Worm (Caenorhabditis elegans) whole organism, late embryonic: ENCODE measurements around the gene pqn-54.

ENCODE experiments used
- C08G9.2 ChIP-seq: sonication (generic microtip); optimal IDR thresholded peaks from 2 replicates; lab custom pipeline; 2016; ENCODE audit warnings: mild to moderate bottlenecking, missing genetic modification characterization, moderate library complexity, missing compliant biosample characterization
- C38D4.7 ChIP-seq: fragments of 200-800 bp; sonication (Bioruptor generic); optimal IDR thresholded peaks from 2 replicates; lab custom pipeline; 2018; ENCODE audit warnings: mild to moderate bottlenecking, missing genetic modification characterization, moderate library complexity, missing compliant biosample characterization
- K09A11.1 ChIP-seq: sonication (generic microtip); optimal IDR thresholded peaks from 2 replicates; lab custom pipeline; 2017; ENCODE audit warnings: antibody characterized with exemption, mild to moderate bottlenecking, missing genetic modification characterization, missing compliant biosample characterization; ENCODE audit not compliant: insufficient read depth
- T23F11.4 ChIP-seq: fragments of 200-800 bp; sonication (Bioruptor generic); optimal IDR thresholded peaks from 2 replicates; lab custom pipeline; 2018; ENCODE audit warnings: mild to moderate bottlenecking, missing genetic modification characterization, missing compliant biosample characterization
- Y22D7AL.16 ChIP-seq: sonication (generic microtip); optimal IDR thresholded peaks from 2 replicates; lab custom pipeline; 2016; ENCODE audit warnings: missing genetic modification characterization, missing compliant biosample characterization
- ahr-1 ChIP-seq: sonication (generic microtip); optimal IDR thresholded peaks from 2 replicates; lab custom pipeline; 2016; ENCODE audit warnings: missing genetic modification characterization, missing compliant biosample characterization
- ama-1 ChIP-seq: fragments of 150-350 bp; optimal IDR thresholded peaks from 2 replicates; lab custom pipeline; 2014
- ceh-14 ChIP-seq: sonication (generic microtip); optimal IDR thresholded peaks from 2 replicates; lab custom pipeline; 2016; ENCODE audit warnings: missing genotype, missing genetic modification characterization, missing compliant biosample characterization
- ceh-18 ChIP-seq: sonication (generic microtip); optimal IDR thresholded peaks from 2 replicates; lab custom pipeline; 2016; ENCODE audit warnings: missing genetic modification characterization, missing compliant biosample characterization
- ceh-19 ChIP-seq: fragments of 200-800 bp; sonication (Bioruptor generic); optimal IDR thresholded peaks from 2 replicates; lab custom pipeline; 2018; ENCODE audit warnings: mild to moderate bottlenecking, missing genetic modification characterization, missing compliant biosample characterization
- ceh-30 ChIP-seq: fragments of 150-350 bp; optimal IDR thresholded peaks from 2 replicates; lab custom pipeline; 2014; ENCODE audit warnings: missing biosample characterization, missing genetic modification characterization
- ceh-31 ChIP-seq: sonication (generic microtip); optimal IDR thresholded peaks from 2 replicates; lab custom pipeline; 2016; ENCODE audit warnings: missing genetic modification characterization, missing compliant biosample characterization
- ceh-45 ChIP-seq: fragments of 200-800 bp; sonication (Bioruptor generic); IDR thresholded peaks from 2 replicates; pipeline ENCODE4 v1.3.6; 2022; ENCODE audit warnings: missing genetic modification reagents, missing genetic modification characterization, missing compliant biosample characterization
- ceh-48 ChIP-seq: sonication (generic microtip); optimal IDR thresholded peaks from 2 replicates; lab custom pipeline; 2016; ENCODE audit warnings: missing genetic modification characterization, inconsistent platforms, missing compliant biosample characterization
- che-1 ChIP-seq: sonication (generic microtip); optimal IDR thresholded peaks from 2 replicates; lab custom pipeline; 2016; ENCODE audit warnings: mild to moderate bottlenecking, missing genetic modification characterization, missing compliant biosample characterization
- elt-4 ChIP-seq: sonication (generic microtip); optimal IDR thresholded peaks from 2 replicates; lab custom pipeline; 2016; ENCODE audit warnings: missing genetic modification characterization, missing compliant biosample characterization
- ets-4 ChIP-seq: sonication (generic microtip); optimal IDR thresholded peaks from 2 replicates; lab custom pipeline; 2016; ENCODE audit warnings: missing genetic modification characterization, missing compliant biosample characterization
- eyg-1 ChIP-seq: sonication (generic microtip); optimal IDR thresholded peaks from 2 replicates; lab custom pipeline; 2016; ENCODE audit warnings: missing genotype, missing genetic modification characterization, missing compliant biosample characterization
- fax-1 ChIP-seq: sonication (generic microtip); optimal IDR thresholded peaks from 2 replicates; lab custom pipeline; 2016; ENCODE audit warnings: missing genotype, missing genetic modification characterization, missing compliant biosample characterization
- gmeb-2 ChIP-seq: sonication (generic microtip); optimal IDR thresholded peaks from 2 replicates; lab custom pipeline; 2016; ENCODE audit warnings: missing genetic modification characterization, inconsistent platforms, missing compliant biosample characterization
- hlh-13 ChIP-seq: fragments of 200-800 bp; sonication (Bioruptor generic); optimal IDR thresholded peaks from 2 replicates; lab custom pipeline; 2018; ENCODE audit warnings: mild to moderate bottlenecking, missing genetic modification characterization, missing compliant biosample characterization
- hlh-15 ChIP-seq: sonication (generic microtip); optimal IDR thresholded peaks from 2 replicates; lab custom pipeline; 2016; ENCODE audit warnings: missing genetic modification characterization, missing compliant biosample characterization
- hlh-30 ChIP-seq: sonication (generic microtip); optimal IDR thresholded peaks from 2 replicates; lab custom pipeline; 2017; ENCODE audit warnings: antibody characterized with exemption, missing genetic modification characterization, missing compliant biosample characterization; ENCODE audit not compliant: insufficient read depth
- hlh-8 ChIP-seq: sonication (generic microtip); optimal IDR thresholded peaks from 2 replicates; lab custom pipeline; 2016; ENCODE audit warnings: missing genotype, missing genetic modification characterization, missing compliant biosample characterization
- lim-6 ChIP-seq: sonication (generic microtip); optimal IDR thresholded peaks from 2 replicates; lab custom pipeline; 2016; ENCODE audit warnings: missing genetic modification characterization, missing compliant biosample characterization
- madf-2 ChIP-seq: sonication (generic microtip); optimal IDR thresholded peaks from 2 replicates; lab custom pipeline; 2017; ENCODE audit warnings: missing genetic modification characterization, missing compliant biosample characterization
- mec-3 ChIP-seq: sonication (generic microtip); optimal IDR thresholded peaks from 2 replicates; lab custom pipeline; 2016; ENCODE audit warnings: borderline replicate concordance, missing genetic modification characterization, missing compliant biosample characterization
- nhr-11 ChIP-seq: fragments of 150-350 bp; optimal IDR thresholded peaks from 2 replicates; lab custom pipeline; 2014; ENCODE audit warnings: missing biosample characterization, missing genetic modification characterization
- nhr-232 ChIP-seq: sonication (generic microtip); optimal IDR thresholded peaks from 2 replicates; lab custom pipeline; 2016; ENCODE audit warnings: missing genetic modification characterization, missing compliant biosample characterization
- odd-2 ChIP-seq: sonication (generic microtip); optimal IDR thresholded peaks from 2 replicates; lab custom pipeline; 2017; ENCODE audit warnings: antibody characterized with exemption, mild to moderate bottlenecking, missing genetic modification characterization, missing compliant biosample characterization
- pag-3 ChIP-seq: sonication (generic microtip); optimal IDR thresholded peaks from 2 replicates; lab custom pipeline; 2016; ENCODE audit warnings: missing compliant biosample characterization, missing genetic modification characterization, borderline replicate concordance
- pax-1 ChIP-seq: fragments of 150-350 bp; optimal IDR thresholded peaks from 2 replicates; lab custom pipeline; 2014; ENCODE audit warnings: missing biosample characterization, missing genetic modification characterization
- pha-2 ChIP-seq: sonication (generic microtip); optimal IDR thresholded peaks from 2 replicates; lab custom pipeline; 2017; ENCODE audit warnings: mild to moderate bottlenecking, missing genetic modification characterization, missing compliant biosample characterization
- pros-1 ChIP-seq: fragments of 150-350 bp; optimal IDR thresholded peaks from 2 replicates; lab custom pipeline; 2014; ENCODE audit warnings: missing biosample characterization, missing genetic modification reagents, missing genetic modification characterization
- ref-2 ChIP-seq: sonication (generic microtip); optimal IDR thresholded peaks from 2 replicates; lab custom pipeline; 2016; ENCODE audit warnings: missing genetic modification characterization, missing compliant biosample characterization
- rnt-1 ChIP-seq: sonication (generic microtip); optimal IDR thresholded peaks from 2 replicates; lab custom pipeline; 2016; ENCODE audit warnings: missing genetic modification characterization, missing compliant biosample characterization
- sox-2 ChIP-seq: fragments of 200-800 bp; sonication (Bioruptor generic); IDR thresholded peaks from 2 replicates; pipeline ENCODE4 v1.3.6; 2022; ENCODE audit warnings: missing genetic modification reagents, missing genetic modification characterization, missing compliant biosample characterization
- sox-4 ChIP-seq: sonication (generic microtip); optimal IDR thresholded peaks from 2 replicates; lab custom pipeline; 2017; ENCODE audit warnings: mild to moderate bottlenecking, missing genetic modification characterization, inconsistent platforms, missing compliant biosample characterization
- tbx-2 ChIP-seq: sonication (generic microtip); optimal IDR thresholded peaks from 2 replicates; lab custom pipeline; 2016; ENCODE audit warnings: missing genetic modification characterization, missing compliant biosample characterization
- tbx-7 ChIP-seq: sonication (generic microtip); optimal IDR thresholded peaks from 2 replicates; lab custom pipeline; 2016; ENCODE audit warnings: missing genotype, missing genetic modification characterization, missing compliant biosample characterization
- ttx-3 ChIP-seq: sonication (generic microtip); optimal IDR thresholded peaks from 2 replicates; lab custom pipeline; 2016; ENCODE audit warnings: missing genetic modification reagents, missing genetic modification characterization, missing compliant biosample characterization
- unc-3 ChIP-seq, 2 experiments: fragments of 200-800 bp in 1 of 2; sonication (Bioruptor generic) in 1 of 2; sonication (generic microtip) in 1 of 2; conservative IDR thresholded peaks in 1 of 2; optimal IDR thresholded peaks in 1 of 2; 2 replicates each; pipeline versions ENCODE4 v1.3.6 to Lab custom; 2016 to 2022; ENCODE audit warnings: missing compliant biosample characterization in 2 of 2, missing genetic modification characterization in 2 of 2, missing genetic modification reagents in 1 of 2
- unc-55 ChIP-seq: sonication (generic microtip); optimal IDR thresholded peaks from 2 replicates; lab custom pipeline; 2017; ENCODE audit warnings: missing biosample characterization, missing genetic modification reagents, missing genetic modification characterization
- unc-86 ChIP-seq: sonication (generic microtip); optimal IDR thresholded peaks from 2 replicates; lab custom pipeline; 2016; ENCODE audit warnings: missing genetic modification characterization, missing compliant biosample characterization
- zip-5 ChIP-seq: sonication (generic microtip); optimal IDR thresholded peaks from 2 replicates; lab custom pipeline; 2016; ENCODE audit warnings: missing genetic modification characterization, missing compliant biosample characterization
- ztf-16 ChIP-seq: sonication (generic microtip); optimal IDR thresholded peaks from 2 replicates; lab custom pipeline; 2017; ENCODE audit warnings: missing genetic modification characterization, missing compliant biosample characterization

pqn-54 gene

ce11 chrV:1471977-1472376 lies 7.2 kb downstream of the pqn-54 start:
- no peak for TF ChIP-seq ama-1
- TF ChIP-seq odd-2 (tag; lab: Kevin White, UChicago): no peak
- TF ChIP-seq ceh-14 (tag; lab: Kevin White, UChicago): no peak
- TF ChIP-seq fax-1 (tag; lab: Kevin White, UChicago): no peak
- no peak for TF ChIP-seq lim-6
- no peak for TF ChIP-seq hlh-8
- no peak for TF ChIP-seq ceh-45 (GFP tag; lab: Robert Waterston, UW)
- no peak for TF ChIP-seq K09A11.1
- no peak for TF ChIP-seq unc-86
- no peak for TF ChIP-seq pha-2 (tag; lab: Kevin White, UChicago)
- TF ChIP-seq unc-3 (GFP tag; conservative IDR thresholded peaks at IDR 0.05; lab: Robert Waterston, UW): no peak
- TF ChIP-seq unc-3 (tag; optimal IDR thresholded peaks at IDR 0.05; lab: Kevin White, UChicago): no peak
- no peak for TF ChIP-seq ztf-16 (tag; lab: Kevin White, UChicago)
- no peak for TF ChIP-seq ceh-48 (tag; lab: Kevin White, UChicago)
- TF ChIP-seq ceh-19 (GFP tag; lab: Kevin White, UChicago): no peak
- TF ChIP-seq ceh-31 (tag; lab: Kevin White, UChicago): no peak
- no peak for TF ChIP-seq tbx-7 (tag; lab: Kevin White, UChicago)
- TF ChIP-seq C38D4.7: no peak
- TF ChIP-seq ref-2 (tag; lab: Kevin White, UChicago): no peak
- TF ChIP-seq Y22D7AL.16 (tag; lab: Kevin White, UChicago): no peak
- TF ChIP-seq rnt-1 (tag; lab: Kevin White, UChicago): no peak

DNA sequence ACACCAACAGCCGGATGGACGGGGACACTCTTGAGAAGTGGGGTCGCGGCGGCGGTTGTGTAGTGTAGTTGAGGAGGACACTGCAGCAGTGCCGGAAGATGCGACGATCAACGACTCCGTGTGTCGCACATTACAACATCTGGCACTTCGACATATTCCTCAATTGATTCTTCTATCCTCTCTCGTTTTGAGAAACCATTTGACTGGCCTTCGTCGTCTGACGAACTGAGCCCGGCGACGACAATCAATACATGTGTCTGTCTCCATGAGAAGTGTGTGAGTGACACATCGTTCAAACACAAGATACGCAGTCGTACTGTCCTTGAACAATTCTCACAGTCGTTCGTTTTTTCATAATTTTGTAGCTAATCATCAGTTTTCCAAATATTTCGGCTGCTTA lies 7.8 kb downstream of the pqn-54 start:
- no peak for TF ChIP-seq ahr-1
- peak; percentile 23 for TF ChIP-seq unc-55 (GFP tag; lab: Kevin White, UChicago)
- TF ChIP-seq odd-2 (tag; lab: Kevin White, UChicago): no peak
- no peak for TF ChIP-seq ets-4
- no peak for TF ChIP-seq ceh-30 (tag; lab: Kevin White, UChicago)
- peak; percentile 2 for TF ChIP-seq ceh-48 (tag; lab: Kevin White, UChicago)
- peak; percentile 18 for TF ChIP-seq hlh-8
- no peak for TF ChIP-seq nhr-232

- TF ChIP-seq unc-3 (GFP tag; conservative IDR thresholded peaks at IDR 0.05; lab: Robert Waterston, UW) (no peak), unc-3 (tag; optimal IDR thresholded peaks at IDR 0.05; lab: Kevin White, UChicago) (no peak), Y22D7AL.16 (tag; lab: Kevin White, UChicago) (no peak), T23F11.4 (no peak), sox-2 (no peak), ceh-30 (tag; lab: Kevin White, UChicago) (no peak), ceh-14 (tag; lab: Kevin White, UChicago) (peak; percentile 36), C38D4.7 (no peak), rnt-1 (tag; lab: Kevin White, UChicago) (peak; percentile 59), nhr-232 (no peak), ceh-18 (tag; lab: Kevin White, UChicago) (peak; percentile 78), gmeb-2 (no peak), ttx-3 (tag; lab: Kevin White, UChicago) (no peak), sox-4 (tag; lab: Kevin White, UChicago) (no peak), nhr-11 (no peak), unc-86 (no peak), zip-5 (tag; lab: Kevin White, UChicago) (no peak), pag-3 (no peak), ahr-1 (no peak), fax-1 (tag; lab: Kevin White, UChicago) (peak; percentile 10), hlh-13 (GFP tag; lab: Kevin White, UChicago) (no peak), eyg-1 (tag; lab: Kevin White, UChicago) (no peak), hlh-15 (tag; lab: Kevin White, UChicago) (no peak), hlh-30 (tag; lab: Kevin White, UChicago) (peak; percentile 72), pros-1 (tag; lab: Kevin White, UChicago) (peak; percentile 24), madf-2 (tag; lab: Kevin White, UChicago) (no peak), ama-1 (no peak), ceh-19 (GFP tag; lab: Kevin White, UChicago) (no peak), che-1 (tag; lab: Kevin White, UChicago) (no peak), K09A11.1 (no peak), ets-4 (peak; percentile 39), pax-1 (tag; lab: Kevin White, UChicago) (no peak), tbx-2 (tag; lab: Kevin White, UChicago) (peak; percentile 83), C08G9.2 (peak; percentile 75), lim-6 (no peak), ceh-48 (tag; lab: Kevin White, UChicago) (no peak), elt-4 (tag; lab: Kevin White, UChicago) (no peak), mec-3 (tag; lab: Kevin White, UChicago) (no peak)
These were observed 9.8 kb downstream of the pqn-54 start, which contains the start of the genes F53E2.2 and unc-60 for ce11 chrV:1474486-1475125. Gene F53E2.2 (plus strand): TSS chrV:1475086. Gene unc-60 (plus strand): TSS chrV:1475086.
